Fruit fly (Drosophila melanogaster): ENCODE measurements around the gene CG12560.

CG12560 gene

DNA sequence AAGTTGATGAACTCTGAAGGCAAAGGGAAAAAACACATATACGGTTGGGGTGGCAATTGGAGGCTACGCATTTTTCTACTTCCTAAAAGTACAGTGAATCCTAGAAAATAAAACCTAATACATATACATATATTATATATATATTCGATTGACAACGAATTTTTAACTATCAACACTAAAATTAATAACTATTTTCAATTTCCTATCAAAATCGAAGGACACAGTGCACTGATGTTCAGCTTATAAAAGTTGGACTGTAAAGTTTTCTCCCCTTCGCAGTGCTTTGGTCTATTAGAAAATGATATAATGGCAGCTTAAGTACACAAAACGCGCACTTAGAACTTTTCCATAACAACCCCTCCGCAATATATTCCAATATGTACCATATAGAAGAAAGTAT lies 46.4 kb downstream of the CG12560 start:
- TF ChIP-seq tai (GFP tag; optimal IDR thresholded peaks at IDR 0.05), result no peak

DNA sequence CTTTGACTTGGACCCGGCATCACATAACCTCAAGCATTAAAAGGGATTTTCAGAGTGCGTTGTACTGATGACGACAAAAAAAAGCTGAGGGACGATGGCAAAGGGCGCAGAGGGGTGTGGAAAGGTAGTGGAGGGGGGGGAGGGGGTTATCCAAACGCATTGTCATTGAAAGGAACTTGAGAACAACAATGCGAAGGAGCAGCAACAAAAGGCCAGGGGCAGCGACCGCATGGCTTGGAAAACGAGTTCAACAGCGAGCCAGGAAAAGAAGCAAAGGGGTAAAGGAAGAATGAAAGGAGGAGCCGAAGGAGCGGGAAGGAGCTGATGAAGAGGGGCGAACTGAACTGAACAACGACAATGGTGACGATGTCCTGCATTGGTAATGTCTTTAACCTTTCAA lies 47.0 kb downstream of the CG12560 start:
- TF ChIP-seq sv (GFP tag; optimal IDR thresholded peaks at IDR 0.05), result no peak
- peak; percentile 44 for TF ChIP-seq Vsx2 (GFP tag; optimal IDR thresholded peaks at IDR 0.05; ENCODE audit: partially characterized antibody)
- TF ChIP-seq psq (GFP tag; optimal IDR thresholded peaks at IDR 0.05), result peak; percentile 35

DNA sequence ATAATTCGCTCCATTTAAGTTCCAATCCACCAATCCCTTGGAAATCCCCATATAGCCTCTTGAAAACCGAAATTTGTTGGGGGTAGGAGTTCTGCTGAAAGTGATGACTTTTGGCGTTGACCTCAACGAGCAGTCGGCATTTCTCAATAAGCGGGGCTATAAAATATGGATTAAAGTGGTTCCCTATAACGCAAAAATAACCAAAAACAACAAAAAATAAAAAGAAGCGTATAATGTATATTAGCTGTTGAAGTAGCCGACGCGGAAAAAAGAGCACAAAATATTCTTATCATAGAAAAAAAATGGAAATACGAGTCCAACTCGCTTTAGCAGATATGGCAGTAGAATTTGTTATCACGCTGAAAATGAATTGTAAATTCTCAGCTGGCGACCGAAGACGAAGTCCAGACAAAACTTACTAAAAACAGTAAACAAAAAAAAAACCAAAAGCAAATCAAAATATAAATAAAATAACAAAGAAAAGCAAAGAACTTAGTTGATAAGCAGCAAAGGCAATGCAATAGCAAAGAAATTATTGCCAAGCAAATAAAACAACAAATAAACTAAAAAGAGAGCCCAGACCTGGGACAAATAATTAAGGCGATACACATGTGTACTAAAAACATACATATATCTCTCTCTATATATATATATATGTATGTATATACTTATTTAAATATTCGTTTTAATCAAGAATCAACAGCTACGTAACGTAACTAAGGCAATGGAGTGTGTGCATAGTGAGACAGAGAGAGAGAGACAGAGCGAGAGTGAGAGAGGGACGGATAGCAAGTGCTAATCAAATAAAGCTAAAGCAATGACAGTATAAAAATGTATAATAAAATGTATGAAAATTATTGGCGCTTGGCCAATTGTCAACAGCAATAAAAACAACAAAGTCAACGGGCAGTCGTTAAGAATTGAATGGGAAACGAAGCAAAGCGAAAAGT lies 48.4 kb downstream of the CG12560 start:
- TF ChIP-seq CrebA (GFP tag; optimal IDR thresholded peaks at IDR 0.05; ENCODE audit: borderline replicate concordance) (peak; percentile 72), Abd-B (GFP tag; optimal IDR thresholded peaks at IDR 0.05) (no peak), Dif (GFP tag; optimal IDR thresholded peaks at IDR 0.05; ENCODE audit: partially characterized antibody) (no peak), CG9705 (GFP tag; optimal IDR thresholded peaks at IDR 0.05) (no peak), N (GFP tag; optimal IDR thresholded peaks at IDR 0.05) (no peak), lola (GFP tag; optimal IDR thresholded peaks at IDR 0.05) (no peak), Hr83 (GFP tag; optimal IDR thresholded peaks at IDR 0.05; ENCODE audit: poor library complexity, severe bottlenecking) (peak; percentile 52), GATAd (GFP tag; optimal IDR thresholded peaks at IDR 0.05) (no peak), dmrt93B (GFP tag; optimal IDR thresholded peaks at IDR 0.05) (no peak), sv (GFP tag; optimal IDR thresholded peaks at IDR 0.05) (no peak), br (GFP tag; optimal IDR thresholded peaks at IDR 0.05) (no peak), usp (GFP tag; optimal IDR thresholded peaks at IDR 0.05) (no peak), CG32264 (GFP tag; optimal IDR thresholded peaks at IDR 0.05) (no peak), Vsx2 (GFP tag; optimal IDR thresholded peaks at IDR 0.05; ENCODE audit: partially characterized antibody) (peak; percentile 6), dsf (GFP tag; optimal IDR thresholded peaks at IDR 0.05; ENCODE audit: borderline replicate concordance) (no peak), ey (GFP tag; optimal IDR thresholded peaks at IDR 0.05) (no peak), psq (GFP tag; optimal IDR thresholded peaks at IDR 0.05) (peak; percentile 58), OdsH (GFP tag; optimal IDR thresholded peaks at IDR 0.05) (peak; percentile 53), woc (GFP tag; optimal IDR thresholded peaks at IDR 0.05) (no peak), sage (GFP tag; optimal IDR thresholded peaks at IDR 0.05) (peak; percentile 8), rgr (GFP tag; optimal IDR thresholded peaks at IDR 0.05) (peak; percentile 63), fru (GFP tag; optimal IDR thresholded peaks at IDR 0.05) (no peak), HLH106 (tag; optimal IDR thresholded peaks at IDR 0.05) (peak; percentile 13), Dfd (GFP tag; optimal IDR thresholded peaks at IDR 0.05) (no peak), dl (GFP tag; optimal IDR thresholded peaks at IDR 0.05; ENCODE audit: insufficient read depth in 1 of 2, partially characterized antibody in 2 of 2) (no peak), Mio (GFP tag; optimal IDR thresholded peaks at IDR 0.05) (no peak), Myc (optimal IDR thresholded peaks at IDR 0.05) (no peak), jim (GFP tag; optimal IDR thresholded peaks at IDR 0.05) (no peak), tai (GFP tag; optimal IDR thresholded peaks at IDR 0.05) (no peak), brk (GFP tag; optimal IDR thresholded peaks at IDR 0.05) (peak; percentile 50), foxo (GFP tag; optimal IDR thresholded peaks at IDR 0.05) (peak in 1 of 2 experiments; percentile 25), Rel (GFP tag; optimal IDR thresholded peaks at IDR 0.05) (no peak), Rel (tag; optimal IDR thresholded peaks at IDR 0.05) (peak; percentile 50), Sp1 (GFP tag; optimal IDR thresholded peaks at IDR 0.05) (peak; percentile 16), pan (optimal IDR thresholded peaks at IDR 0.05) (no peak), Hr78 (GFP tag; optimal IDR thresholded peaks at IDR 0.05) (no peak), Jra (GFP tag; optimal IDR thresholded peaks at IDR 0.05) (no peak), h (GFP tag; optimal IDR thresholded peaks at IDR 0.05) (peak; percentile 73), Hnf4 (GFP tag; optimal IDR thresholded peaks at IDR 0.05) (peak; percentile 21)
